Worm (Caenorhabditis elegans) whole organism, young adult: ENCODE results near the gene dhs-27.

Experiments
- B0035.1 ChIP-seq: sonication (generic microtip); optimal IDR thresholded peaks from 2 replicates; lab custom pipeline; 2016; ENCODE audit warnings: missing genetic modification characterization, mild to moderate bottlenecking, missing compliant biosample characterization, missing genotype, missing genetic modification reagents
- C17E4.6 ChIP-seq: fragments of 200-800 bp; sonication (Bioruptor generic); IDR thresholded peaks from 2 replicates; pipeline ENCODE4 v1.3.6; 2022; ENCODE audit warnings: missing genetic modification reagents, missing genetic modification characterization, missing compliant biosample characterization
- F23B12.7 ChIP-seq: sonication (generic microtip); optimal IDR thresholded peaks from 2 replicates; lab custom pipeline; 2017; ENCODE audit warnings: missing genetic modification characterization, mild to moderate bottlenecking, missing compliant biosample characterization, antibody characterized with exemption, moderate library complexity; ENCODE audit not compliant: insufficient read depth
- F33H1.4 ChIP-seq: fragments of 200-800 bp; sonication (Bioruptor generic); IDR thresholded peaks from 2 replicates; pipeline ENCODE4 v1.3.6; 2022; ENCODE audit warnings: missing genetic modification reagents, missing genetic modification characterization, missing compliant biosample characterization
- F39B2.1 ChIP-seq: fragments of 200-800 bp; sonication (Bioruptor generic); IDR thresholded peaks from 2 replicates; pipeline ENCODE4 v1.3.6; 2022; ENCODE audit warnings: missing genetic modification reagents, missing genetic modification characterization, missing compliant biosample characterization
- F49E8.2 ChIP-seq: sonication (generic microtip); optimal IDR thresholded peaks from 3 replicates; lab custom pipeline; 2017; ENCODE audit warnings: missing genetic modification characterization, mild to moderate bottlenecking, missing compliant biosample characterization, antibody characterized with exemption, moderate library complexity; ENCODE audit not compliant: insufficient read depth
- F57C9.4 ChIP-seq: sonication (generic microtip); optimal IDR thresholded peaks from 2 replicates; lab custom pipeline; 2017; ENCODE audit warnings: mild to moderate bottlenecking, missing genetic modification characterization, missing compliant biosample characterization
- K12H6.12 ChIP-seq: fragments of 200-800 bp; sonication (Bioruptor generic); optimal IDR thresholded peaks from 2 replicates; lab custom pipeline; 2018; ENCODE audit warnings: mild to moderate bottlenecking, missing genetic modification characterization, missing compliant biosample characterization
- T07F8.4 ChIP-seq: sonication (generic microtip); optimal IDR thresholded peaks from 2 replicates; lab custom pipeline; 2016; ENCODE audit warnings: mild to moderate bottlenecking, missing genetic modification characterization, moderate library complexity, missing compliant biosample characterization
- Y53F4B.3 ChIP-seq: fragments of 200-800 bp; sonication (Bioruptor generic); IDR thresholded peaks from 2 replicates; pipeline ENCODE4 v1.3.6; 2022; ENCODE audit warnings: missing genetic modification reagents, missing genetic modification characterization, missing compliant biosample characterization
- Y53G8AR.9 ChIP-seq: fragments of 200-800 bp; sonication (Bioruptor generic); conservative IDR thresholded peaks from 2 replicates; pipeline ENCODE4 v1.3.6; 2022; ENCODE audit warnings: missing genetic modification reagents, missing genetic modification characterization, missing compliant biosample characterization
- Y79H2A.3 ChIP-seq: fragments of 200-800 bp; sonication (Bioruptor generic); conservative IDR thresholded peaks from 2 replicates; pipeline ENCODE4 v1.3.6; 2022; ENCODE audit warnings: missing genetic modification reagents, missing genetic modification characterization, missing compliant biosample characterization
- aptf-3 ChIP-seq: fragments of 200-800 bp; sonication (Bioruptor generic); IDR thresholded peaks from 2 replicates; pipeline ENCODE4 v1.3.6; 2022; ENCODE audit warnings: missing genetic modification characterization, missing compliant biosample characterization
- attf-3 ChIP-seq: fragments of 200-800 bp; sonication (Bioruptor generic); conservative IDR thresholded peaks from 2 replicates; pipeline ENCODE4 v1.3.6; 2022; ENCODE audit warnings: missing genetic modification reagents, missing genetic modification characterization, missing compliant biosample characterization
- bed-1 ChIP-seq: fragments of 200-800 bp; sonication (Bioruptor generic); IDR thresholded peaks from 2 replicates; pipeline ENCODE4 v1.3.6; 2022; ENCODE audit warnings: missing genetic modification reagents, missing genetic modification characterization, missing compliant biosample characterization
- cebp-2 ChIP-seq: fragments of 200-800 bp; sonication (Bioruptor generic); IDR thresholded peaks from 2 replicates; pipeline ENCODE4 v1.3.6; 2022; ENCODE audit warnings: missing genetic modification characterization, missing compliant biosample characterization
- ceh-40 ChIP-seq: fragments of 200-800 bp; sonication (Bioruptor generic); IDR thresholded peaks from 2 replicates; pipeline ENCODE4 v1.3.6; 2022; ENCODE audit warnings: missing genetic modification characterization, missing compliant biosample characterization
- ceh-79 ChIP-seq: sonication (generic microtip); optimal IDR thresholded peaks from 2 replicates; lab custom pipeline; 2017; ENCODE audit warnings: mild to moderate bottlenecking, missing genetic modification characterization, missing compliant biosample characterization
- ceh-91 ChIP-seq: fragments of 200-800 bp; sonication (Bioruptor generic); IDR thresholded peaks from 2 replicates; pipeline ENCODE4 v1.3.6; 2022; ENCODE audit warnings: missing genetic modification reagents, missing genetic modification characterization, missing compliant biosample characterization
- efl-1 ChIP-seq: fragments of 150-350 bp; optimal IDR thresholded peaks from 2 replicates; lab custom pipeline; 2014; ENCODE audit warnings: missing biosample characterization, missing genetic modification reagents, missing genetic modification characterization
- egl-18 ChIP-seq: fragments of 200-800 bp; sonication (Bioruptor generic); IDR thresholded peaks from 2 replicates; pipeline ENCODE4 v1.3.6; 2022; ENCODE audit warnings: missing genetic modification reagents, missing genetic modification characterization, missing compliant biosample characterization
- ets-4 ChIP-seq: fragments of 200-800 bp; sonication (Bioruptor generic); optimal IDR thresholded peaks from 2 replicates; lab custom pipeline; 2018; ENCODE audit warnings: mild to moderate bottlenecking, missing genetic modification characterization, missing compliant biosample characterization
- gei-17 ChIP-seq: fragments of 200-800 bp; sonication (Bioruptor generic); optimal IDR thresholded peaks from 2 replicates; lab custom pipeline; 2018; ENCODE audit warnings: mild to moderate bottlenecking, missing genetic modification characterization, missing compliant biosample characterization
- him-1 ChIP-seq: sonication (generic microtip); optimal IDR thresholded peaks from 2 replicates; lab custom pipeline; 2016; ENCODE audit warnings: missing genotype, missing genetic modification reagents, missing genetic modification characterization, missing compliant biosample characterization
- hmg-20 ChIP-seq: fragments of 200-800 bp; sonication (Bioruptor generic); IDR thresholded peaks from 2 replicates; pipeline ENCODE4 v1.3.6; 2022; ENCODE audit warnings: missing genetic modification reagents, missing genetic modification characterization, missing compliant biosample characterization
- hrde-1 ChIP-seq: sonication (generic microtip); optimal IDR thresholded peaks from 2 replicates; lab custom pipeline; 2016; ENCODE audit warnings: missing genetic modification characterization, mild to moderate bottlenecking, missing compliant biosample characterization, moderate library complexity, missing genotype, missing genetic modification reagents, borderline replicate concordance
- hsf-1 ChIP-seq: fragments of 200-800 bp; sonication (Bioruptor generic); IDR thresholded peaks from 2 replicates; pipeline ENCODE4 v1.3.6; 2022; ENCODE audit warnings: missing genetic modification reagents, missing genetic modification characterization, missing compliant biosample characterization
- lag-1 ChIP-seq: fragments of 200-800 bp; sonication (Bioruptor generic); IDR thresholded peaks from 2 replicates; pipeline ENCODE4 v1.3.6; 2022; ENCODE audit warnings: missing genetic modification reagents, missing genetic modification characterization, missing compliant biosample characterization
- let-526 ChIP-seq: fragments of 200-800 bp; sonication (Bioruptor generic); IDR thresholded peaks from 2 replicates; pipeline ENCODE4 v1.3.6; 2022; ENCODE audit warnings: missing genetic modification reagents, missing genetic modification characterization, missing compliant biosample characterization
- lin-40 ChIP-seq: sonication (generic microtip); optimal IDR thresholded peaks from 2 replicates; lab custom pipeline; 2016; ENCODE audit warnings: missing genetic modification characterization, mild to moderate bottlenecking, missing compliant biosample characterization, missing genotype, missing genetic modification reagents
- madf-6 ChIP-seq: fragments of 200-800 bp; sonication (Bioruptor generic); IDR thresholded peaks from 2 replicates; pipeline ENCODE4 v1.3.6; 2022; ENCODE audit warnings: missing genetic modification reagents, missing genetic modification characterization, missing compliant biosample characterization
- mxl-1 ChIP-seq: sonication (generic microtip); optimal IDR thresholded peaks from 2 replicates; lab custom pipeline; 2016; ENCODE audit warnings: missing genetic modification characterization, missing compliant biosample characterization
- nfya-1 ChIP-seq: sonication (generic microtip); optimal IDR thresholded peaks from 2 replicates; lab custom pipeline; 2017; ENCODE audit warnings: antibody characterized with exemption, missing compliant biosample characterization, missing genetic modification characterization, borderline replicate concordance; ENCODE audit not compliant: insufficient read depth
- nfyb-1 ChIP-seq: fragments of 200-800 bp; sonication (Bioruptor generic); IDR thresholded peaks from 2 replicates; pipeline ENCODE4 v1.3.6; 2022; ENCODE audit warnings: missing genetic modification reagents, missing genetic modification characterization, missing compliant biosample characterization
- nhr-120 ChIP-seq: fragments of 200-800 bp; sonication (Bioruptor generic); IDR thresholded peaks from 2 replicates; pipeline ENCODE4 v1.3.6; 2022; ENCODE audit warnings: missing genetic modification characterization, missing compliant biosample characterization
- nhr-80 ChIP-seq: sonication (generic microtip); optimal IDR thresholded peaks from 2 replicates; lab custom pipeline; 2016; ENCODE audit warnings: missing genetic modification characterization, missing compliant biosample characterization
- nhr-90 ChIP-seq: sonication (generic microtip); optimal IDR thresholded peaks from 2 replicates; lab custom pipeline; 2016; ENCODE audit warnings: missing genotype, mild to moderate bottlenecking, missing genetic modification characterization, missing compliant biosample characterization
- pbrm-1 ChIP-seq: fragments of 200-800 bp; sonication (Bioruptor generic); IDR thresholded peaks from 2 replicates; pipeline ENCODE4 v1.3.6; 2022; ENCODE audit warnings: missing genetic modification reagents, missing genetic modification characterization, missing compliant biosample characterization
- rcor-1 ChIP-seq: fragments of 200-800 bp; sonication (Bioruptor generic); IDR thresholded peaks from 2 replicates; pipeline ENCODE4 v1.3.6; 2022; ENCODE audit warnings: missing genetic modification reagents, missing genetic modification characterization, missing compliant biosample characterization
- sea-2 ChIP-seq: fragments of 200-800 bp; sonication (Bioruptor generic); IDR thresholded peaks from 2 replicates; pipeline ENCODE4 v1.3.6; 2022; ENCODE audit warnings: missing genetic modification characterization, missing compliant biosample characterization
- snpc-1.1 ChIP-seq: sonication (generic microtip); optimal IDR thresholded peaks from 2 replicates; lab custom pipeline; 2017; ENCODE audit warnings: missing genetic modification characterization, mild to moderate bottlenecking, missing compliant biosample characterization, antibody characterized with exemption, moderate library complexity, missing genotype, missing genetic modification reagents; ENCODE audit not compliant: insufficient read depth
- somi-1 ChIP-seq: fragments of 200-800 bp; sonication (Bioruptor generic); optimal IDR thresholded peaks from 2 replicates; lab custom pipeline; 2018; ENCODE audit warnings: mild to moderate bottlenecking, missing genetic modification characterization, missing compliant biosample characterization
- sptf-2 ChIP-seq: fragments of 200-800 bp; sonication (Bioruptor generic); optimal IDR thresholded peaks from 2 replicates; lab custom pipeline; 2018; ENCODE audit warnings: mild to moderate bottlenecking, missing genetic modification characterization, missing compliant biosample characterization
- tlf-1 ChIP-seq: fragments of 200-800 bp; sonication (Bioruptor generic); optimal IDR thresholded peaks from 2 replicates; lab custom pipeline; 2018; ENCODE audit warnings: mild to moderate bottlenecking, missing genetic modification characterization, missing compliant biosample characterization
- unc-130 ChIP-seq: sonication (generic microtip); optimal IDR thresholded peaks from 2 replicates; lab custom pipeline; 2016; ENCODE audit warnings: missing genetic modification reagents, missing genetic modification characterization, missing compliant biosample characterization
- xnd-1 ChIP-seq: sonication (generic microtip); optimal IDR thresholded peaks from 2 replicates; lab custom pipeline; 2016; ENCODE audit warnings: missing genotype, missing genetic modification reagents, missing genetic modification characterization, missing compliant biosample characterization
- ztf-26 ChIP-seq: sonication (generic microtip); optimal IDR thresholded peaks from 2 replicates; lab custom pipeline; 2017; ENCODE audit warnings: missing genetic modification characterization, missing compliant biosample characterization
- ztf-6 ChIP-seq: fragments of 200-800 bp; sonication (Bioruptor generic); IDR thresholded peaks from 2 replicates; pipeline ENCODE4 v1.3.6; 2022; ENCODE audit warnings: missing genetic modification reagents, missing genetic modification characterization, missing compliant biosample characterization

dhs-27 gene

DNA sequence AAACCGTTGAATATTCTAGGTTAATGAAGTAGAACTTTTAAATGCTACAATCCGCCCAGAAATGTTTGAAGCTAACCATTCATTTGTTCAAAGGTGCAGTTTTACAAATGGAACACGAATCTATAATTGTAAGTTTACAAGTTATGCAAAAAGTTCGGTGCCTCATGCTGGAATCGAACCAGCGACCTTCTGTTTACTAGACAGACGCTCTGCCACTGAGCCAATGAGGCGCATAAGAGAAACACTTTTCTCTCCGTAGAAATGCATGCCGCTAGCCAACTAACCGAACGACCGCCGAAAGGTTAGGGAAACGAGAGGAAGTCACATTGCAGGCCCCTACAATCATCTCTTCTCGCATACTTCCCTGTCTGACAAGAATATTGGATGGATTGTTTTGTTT lies 43.2 kb downstream of the dhs-27 start (continued):
- TF ChIP-seq hmg-20 (GFP tag; lab: Robert Waterston, UW) = peak; percentile 85
- TF ChIP-seq F57C9.4 = no peak
- peak; percentile 52 for TF ChIP-seq K12H6.12
- peak; percentile 60 for TF ChIP-seq gei-17 (GFP tag; lab: Kevin White, UChicago)
- TF ChIP-seq efl-1 = no peak
- TF ChIP-seq pbrm-1 = peak; percentile 80
- no peak for TF ChIP-seq F33H1.4 (GFP tag; lab: Robert Waterston, UW)
- TF ChIP-seq xnd-1 (tag; lab: Kevin White, UChicago) = no peak
- TF ChIP-seq nhr-80 (tag; lab: Kevin White, UChicago) = peak; percentile 23
- TF ChIP-seq somi-1 (GFP tag; lab: Kevin White, UChicago) = peak; percentile 26
- TF ChIP-seq nfya-1 (tag; lab: Kevin White, UChicago) = no peak
- TF ChIP-seq unc-130 = peak; percentile 54
- peak; percentile 35 for TF ChIP-seq ceh-79 (tag; lab: Kevin White, UChicago)
- peak; percentile 44 for TF ChIP-seq mxl-1 (tag; lab: Kevin White, UChicago)
- no peak for TF ChIP-seq lag-1
- 0 out of 2 replicates have a peak, but pooled peaks have one; percentile 55 for TF ChIP-seq egl-18
- TF ChIP-seq lin-40 = peak; percentile 74
- no peak for TF ChIP-seq hsf-1
- TF ChIP-seq snpc-1.1 (tag; lab: Kevin White, UChicago) = peak; percentile 41
- TF ChIP-seq B0035.1 (tag; lab: Kevin White, UChicago) = peak; percentile 47
- TF ChIP-seq F49E8.2 (tag; lab: Kevin White, UChicago) = no peak
- TF ChIP-seq nhr-120 (GFP tag; lab: Robert Waterston, UW) = 0 out of 2 replicates have a peak, but pooled peaks have one; percentile 60
- TF ChIP-seq ceh-91 (GFP tag; lab: Robert Waterston, UW) = no peak
- TF ChIP-seq ceh-40 (GFP tag; lab: Robert Waterston, UW) = peak; percentile 81; the same call in 1 of the 2 replicates
- TF ChIP-seq cebp-2 (GFP tag; lab: Robert Waterston, UW) = 0 out of 2 replicates have a peak, but pooled peaks have one; percentile 76
- peak; percentile 48; the same call in 1 of the 2 replicates for TF ChIP-seq aptf-3 (GFP tag; lab: Robert Waterston, UW)
- TF ChIP-seq ztf-6 = 0 out of 2 replicates have a peak, but pooled peaks have one; percentile 78
- peak; percentile 52; the same call in 1 of the 2 replicates for TF ChIP-seq madf-6 (GFP tag; lab: Robert Waterston, UW)
- 0 out of 2 replicates have a peak, but pooled peaks have one; percentile 33 for TF ChIP-seq bed-1 (GFP tag; lab: Robert Waterston, UW)
- no peak for TF ChIP-seq hrde-1
- peak; percentile 57 for TF ChIP-seq ets-4
- peak; percentile 75 for TF ChIP-seq T07F8.4 (tag; lab: Kevin White, UChicago)
- TF ChIP-seq C17E4.6 (GFP tag; lab: Robert Waterston, UW) = no peak
- no peak for TF ChIP-seq Y53F4B.3
- TF ChIP-seq ztf-26 = peak; percentile 51
- peak; percentile 39; the same call in 1 of the 2 replicates for TF ChIP-seq Y53G8AR.9 (GFP tag; lab: Robert Waterston, UW)
- peak; percentile 55 for TF ChIP-seq F23B12.7 (tag; lab: Kevin White, UChicago)
- no peak; the same call in 1 of the 2 replicates for TF ChIP-seq attf-3 (GFP tag; lab: Robert Waterston, UW)
- TF ChIP-seq rcor-1 (GFP tag; lab: Robert Waterston, UW) = peak; percentile 75
- TF ChIP-seq Y79H2A.3 (GFP tag; lab: Robert Waterston, UW) = no peak
- TF ChIP-seq sea-2 (GFP tag; lab: Robert Waterston, UW) = no peak
- TF ChIP-seq nfyb-1 (GFP tag; lab: Robert Waterston, UW) = peak; percentile 90
- peak; percentile 5 for TF ChIP-seq tlf-1 (GFP tag; lab: Kevin White, UChicago)
- TF ChIP-seq let-526 (GFP tag; lab: Robert Waterston, UW) = no peak
- TF ChIP-seq him-1 = peak; percentile 85
- TF ChIP-seq nhr-90 (tag; lab: Kevin White, UChicago) = peak; percentile 78
- no peak for TF ChIP-seq F39B2.1 (GFP tag; lab: Robert Waterston, UW)
- no peak for TF ChIP-seq sptf-2 (GFP tag; lab: Kevin White, UChicago)
